Worm (Caenorhabditis elegans): Measurements from ENCODE around the gene W03F9.9.

DNA sequence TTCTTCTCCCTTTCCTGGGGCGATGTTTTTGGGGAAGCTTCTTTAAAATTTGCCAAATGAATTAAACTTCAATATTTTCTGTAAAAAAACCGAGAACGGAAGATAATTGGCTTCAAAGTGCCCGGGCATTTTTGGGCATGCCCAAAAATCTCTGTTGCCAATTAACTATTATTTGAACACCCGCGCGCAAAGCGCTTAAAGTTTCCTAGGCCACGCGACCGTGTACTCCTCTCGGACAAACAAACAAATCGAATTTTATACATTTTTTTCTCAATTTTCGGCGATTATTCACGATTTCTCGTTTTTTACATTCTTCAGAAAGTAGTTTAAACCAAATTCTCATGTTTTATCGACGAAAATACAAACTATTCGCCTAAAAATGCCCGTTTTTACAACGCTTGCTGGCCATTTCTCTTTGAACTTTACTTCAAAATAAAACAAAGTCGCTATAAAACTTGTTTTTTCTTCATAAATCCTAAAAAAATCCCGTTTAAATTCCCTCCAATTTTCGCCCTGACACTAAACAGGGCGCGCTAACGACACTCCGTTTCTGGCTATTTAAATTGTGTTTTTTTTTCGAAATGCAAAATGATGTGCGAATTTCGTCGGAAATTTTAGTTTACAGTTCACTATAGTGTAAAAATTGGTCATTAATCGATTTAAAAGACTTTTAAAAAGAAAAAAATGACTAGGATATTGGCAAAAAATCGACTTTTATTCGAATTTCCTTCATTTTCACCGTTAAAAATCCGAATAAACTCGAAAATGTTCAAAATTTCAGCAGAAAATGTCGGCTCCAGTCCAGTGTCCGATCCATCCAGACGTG is 17.6 kb downstream of the W03F9.9 start, which contains the start of gene ttb-1:
- no peak for TF ChIP-seq mbf-1 (tag; optimal IDR thresholded peaks at IDR 0.05)
- no peak for TF ChIP-seq blmp-1 (tag; optimal IDR thresholded peaks at IDR 0.05; ENCODE audit: insufficient read depth)
- peak in 1 of 2 experiments; percentile 76 for TF ChIP-seq lsy-2 (tag; optimal IDR thresholded peaks at IDR 0.05)
- TF ChIP-seq nhr-11 (tag; optimal IDR thresholded peaks at IDR 0.05) = no peak
- no peak for TF ChIP-seq ztf-11 (tag; optimal IDR thresholded peaks at IDR 0.05)

All from whole organism, L2 larva.